Worm (Caenorhabditis elegans) whole organism, late embryonic: ENCODE measurements around the gene ZK84.4.

ENCODE experiments used
- C38D4.7 ChIP-seq: fragments of 200-800 bp; sonication (Bioruptor generic); optimal IDR thresholded peaks from 2 replicates; lab custom pipeline; 2018; ENCODE audit warnings: mild to moderate bottlenecking, missing genetic modification characterization, moderate library complexity, missing compliant biosample characterization
- F13H6.1 ChIP-seq: sonication (generic microtip); optimal IDR thresholded peaks from 2 replicates; lab custom pipeline; 2016; ENCODE audit warnings: missing genetic modification characterization, missing compliant biosample characterization
- K02D7.2 ChIP-seq: sonication (generic microtip); optimal IDR thresholded peaks from 2 replicates; lab custom pipeline; 2017; ENCODE audit warnings: mild to moderate bottlenecking, missing genetic modification characterization, missing compliant biosample characterization
- K09A11.1 ChIP-seq: sonication (generic microtip); optimal IDR thresholded peaks from 2 replicates; lab custom pipeline; 2017; ENCODE audit warnings: antibody characterized with exemption, mild to moderate bottlenecking, missing genetic modification characterization, missing compliant biosample characterization; ENCODE audit not compliant: insufficient read depth
- Y22D7AL.16 ChIP-seq: sonication (generic microtip); optimal IDR thresholded peaks from 2 replicates; lab custom pipeline; 2016; ENCODE audit warnings: missing genetic modification characterization, missing compliant biosample characterization
- ahr-1 ChIP-seq: sonication (generic microtip); optimal IDR thresholded peaks from 2 replicates; lab custom pipeline; 2016; ENCODE audit warnings: missing genetic modification characterization, missing compliant biosample characterization
- ceh-19 ChIP-seq: fragments of 200-800 bp; sonication (Bioruptor generic); optimal IDR thresholded peaks from 2 replicates; lab custom pipeline; 2018; ENCODE audit warnings: mild to moderate bottlenecking, missing genetic modification characterization, missing compliant biosample characterization
- ceh-22 ChIP-seq: sonication (generic microtip); optimal IDR thresholded peaks from 2 replicates; lab custom pipeline; 2017; ENCODE audit warnings: missing biosample characterization, missing genetic modification characterization
- ceh-34 ChIP-seq: sonication (generic microtip); optimal IDR thresholded peaks from 2 replicates; lab custom pipeline; 2016; ENCODE audit warnings: mild to moderate bottlenecking, missing genetic modification characterization, missing compliant biosample characterization
- ceh-48 ChIP-seq: sonication (generic microtip); optimal IDR thresholded peaks from 2 replicates; lab custom pipeline; 2016; ENCODE audit warnings: missing genetic modification characterization, inconsistent platforms, missing compliant biosample characterization
- che-1 ChIP-seq: sonication (generic microtip); optimal IDR thresholded peaks from 2 replicates; lab custom pipeline; 2016; ENCODE audit warnings: mild to moderate bottlenecking, missing genetic modification characterization, missing compliant biosample characterization
- dve-1 ChIP-seq: sonication (generic microtip); optimal IDR thresholded peaks from 2 replicates; lab custom pipeline; 2017; ENCODE audit warnings: antibody characterized with exemption, mild to moderate bottlenecking, missing genetic modification characterization, missing compliant biosample characterization
- elt-2 ChIP-seq: sonication (generic microtip); optimal IDR thresholded peaks from 2 replicates; lab custom pipeline; 2016; ENCODE audit warnings: missing genetic modification reagents, missing genetic modification characterization, missing compliant biosample characterization
- eyg-1 ChIP-seq: sonication (generic microtip); optimal IDR thresholded peaks from 2 replicates; lab custom pipeline; 2016; ENCODE audit warnings: missing genotype, missing genetic modification characterization, missing compliant biosample characterization
- fkh-10 ChIP-seq: fragments of 150-350 bp; optimal IDR thresholded peaks from 2 replicates; lab custom pipeline; 2014; ENCODE audit warnings: missing biosample characterization, missing genetic modification reagents, missing genetic modification characterization
- fkh-6 ChIP-seq: sonication (generic microtip); optimal IDR thresholded peaks from 2 replicates; lab custom pipeline; 2016; ENCODE audit warnings: missing genetic modification characterization, missing compliant biosample characterization
- gmeb-2 ChIP-seq: sonication (generic microtip); optimal IDR thresholded peaks from 2 replicates; lab custom pipeline; 2016; ENCODE audit warnings: missing genetic modification characterization, inconsistent platforms, missing compliant biosample characterization
- hlh-13 ChIP-seq: fragments of 200-800 bp; sonication (Bioruptor generic); optimal IDR thresholded peaks from 2 replicates; lab custom pipeline; 2018; ENCODE audit warnings: mild to moderate bottlenecking, missing genetic modification characterization, missing compliant biosample characterization
- hlh-6 ChIP-seq: sonication (generic microtip); optimal IDR thresholded peaks from 2 replicates; lab custom pipeline; 2016; ENCODE audit warnings: missing genotype, missing genetic modification characterization, missing compliant biosample characterization
- hlh-8 ChIP-seq: sonication (generic microtip); optimal IDR thresholded peaks from 2 replicates; lab custom pipeline; 2016; ENCODE audit warnings: missing genotype, missing genetic modification characterization, missing compliant biosample characterization
- nhr-11 ChIP-seq: fragments of 150-350 bp; optimal IDR thresholded peaks from 2 replicates; lab custom pipeline; 2014; ENCODE audit warnings: missing biosample characterization, missing genetic modification characterization
- odd-2 ChIP-seq: sonication (generic microtip); optimal IDR thresholded peaks from 2 replicates; lab custom pipeline; 2017; ENCODE audit warnings: antibody characterized with exemption, mild to moderate bottlenecking, missing genetic modification characterization, missing compliant biosample characterization
- pha-2 ChIP-seq: sonication (generic microtip); optimal IDR thresholded peaks from 2 replicates; lab custom pipeline; 2017; ENCODE audit warnings: mild to moderate bottlenecking, missing genetic modification characterization, missing compliant biosample characterization
- pqm-1 ChIP-seq: sonication (generic microtip); optimal IDR thresholded peaks from 2 replicates; lab custom pipeline; 2016; ENCODE audit warnings: missing genetic modification characterization, missing compliant biosample characterization
- ref-2 ChIP-seq: sonication (generic microtip); optimal IDR thresholded peaks from 2 replicates; lab custom pipeline; 2016; ENCODE audit warnings: missing genetic modification characterization, missing compliant biosample characterization
- rnt-1 ChIP-seq: sonication (generic microtip); optimal IDR thresholded peaks from 2 replicates; lab custom pipeline; 2016; ENCODE audit warnings: missing genetic modification characterization, missing compliant biosample characterization
- sdc-2 ChIP-seq: sonication (generic microtip); optimal IDR thresholded peaks from 2 replicates; lab custom pipeline; 2016; ENCODE audit warnings: missing genotype, missing genetic modification characterization, missing compliant biosample characterization
- syd-9 ChIP-seq: sonication (generic microtip); optimal IDR thresholded peaks from 2 replicates; lab custom pipeline; 2016; ENCODE audit warnings: mild to moderate bottlenecking, missing genetic modification characterization, moderate library complexity, missing compliant biosample characterization
- tbx-2 ChIP-seq: sonication (generic microtip); optimal IDR thresholded peaks from 2 replicates; lab custom pipeline; 2016; ENCODE audit warnings: missing genetic modification characterization, missing compliant biosample characterization
- tbx-7 ChIP-seq: sonication (generic microtip); optimal IDR thresholded peaks from 2 replicates; lab custom pipeline; 2016; ENCODE audit warnings: missing genotype, missing genetic modification characterization, missing compliant biosample characterization
- ttx-3 ChIP-seq: sonication (generic microtip); optimal IDR thresholded peaks from 2 replicates; lab custom pipeline; 2016; ENCODE audit warnings: missing genetic modification reagents, missing genetic modification characterization, missing compliant biosample characterization
- unc-3 ChIP-seq, 2 experiments: fragments of 200-800 bp in 1 of 2; sonication (Bioruptor generic) in 1 of 2; sonication (generic microtip) in 1 of 2; conservative IDR thresholded peaks in 1 of 2; optimal IDR thresholded peaks in 1 of 2; 2 replicates each; pipeline versions ENCODE4 v1.3.6 to Lab custom; 2016 to 2022; ENCODE audit warnings: missing compliant biosample characterization in 2 of 2, missing genetic modification characterization in 2 of 2, missing genetic modification reagents in 1 of 2
- unc-86 ChIP-seq: sonication (generic microtip); optimal IDR thresholded peaks from 2 replicates; lab custom pipeline; 2016; ENCODE audit warnings: missing genetic modification characterization, missing compliant biosample characterization
- ztf-16 ChIP-seq: sonication (generic microtip); optimal IDR thresholded peaks from 2 replicates; lab custom pipeline; 2017; ENCODE audit warnings: missing genetic modification characterization, missing compliant biosample characterization

Gene ZK84.4

DNA sequence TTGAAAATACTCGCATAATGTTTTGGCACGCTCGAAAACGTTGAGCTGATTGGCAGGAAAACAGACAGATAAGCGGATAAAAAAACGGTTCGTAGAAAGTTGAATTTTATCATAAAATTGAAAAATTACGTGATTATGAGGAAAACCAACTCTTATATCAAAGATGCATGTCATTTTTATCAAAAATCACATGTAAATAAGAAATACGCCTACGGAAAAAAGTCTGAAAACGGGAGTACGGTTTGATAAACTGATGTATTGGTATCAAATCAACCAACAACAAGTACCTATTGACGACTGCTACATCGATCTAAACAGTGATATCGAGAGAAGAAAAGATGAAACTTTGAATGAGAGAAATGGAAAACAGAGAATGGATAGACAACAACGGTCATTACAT is 16.9 kb upstream of the ZK84.4 start:
- no peak for TF ChIP-seq C38D4.7 (GFP tag; lab: Kevin White, UChicago)

ce11 chrII:6024879-6025278 is 16.1 kb upstream of the ZK84.4 start, which contains the start of gene R12C12.9:
R12C12.9 (minus strand) TSS chrII:6024979.
- TF ChIP-seq tbx-7 (tag; lab: Kevin White, UChicago) (no peak), unc-3 (GFP tag; conservative IDR thresholded peaks at IDR 0.05; lab: Robert Waterston, UW) (no peak), unc-3 (tag; optimal IDR thresholded peaks at IDR 0.05; lab: Kevin White, UChicago) (no peak), nhr-11 (no peak), dve-1 (tag; lab: Kevin White, UChicago) (no peak), F13H6.1 (tag; lab: Kevin White, UChicago) (no peak), ceh-19 (GFP tag; lab: Kevin White, UChicago) (no peak), ztf-16 (tag; lab: Kevin White, UChicago) (no peak), rnt-1 (tag; lab: Kevin White, UChicago) (no peak), ceh-22 (no peak), K02D7.2 (no peak), gmeb-2 (tag; lab: Kevin White, UChicago) (no peak), pha-2 (tag; lab: Kevin White, UChicago) (no peak), ref-2 (tag; lab: Kevin White, UChicago) (no peak), ahr-1 (tag; lab: Kevin White, UChicago) (no peak), fkh-6 (tag; lab: Kevin White, UChicago) (no peak), fkh-10 (GFP tag; lab: Kevin White, UChicago) (no peak), elt-2 (no peak)

DNA sequence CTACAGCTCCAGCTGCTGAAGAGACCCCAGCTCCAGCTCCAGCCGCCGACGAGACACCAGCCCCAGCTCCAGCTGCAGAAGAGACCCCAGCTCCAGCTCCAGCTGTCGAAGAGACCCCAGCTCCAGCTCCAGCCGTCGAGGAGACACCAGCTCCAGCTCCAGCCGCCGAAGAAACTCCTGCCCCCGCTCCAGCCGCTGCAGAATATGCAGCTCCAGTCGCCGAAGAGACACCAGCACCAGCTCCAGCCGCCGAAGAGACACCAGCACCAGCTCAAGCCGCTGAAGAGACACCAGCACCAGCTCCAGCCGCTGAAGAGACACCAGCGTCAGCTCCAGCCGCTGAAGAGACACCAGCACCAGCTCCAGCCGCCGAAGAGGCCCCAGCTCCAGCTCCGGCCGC is 13.8 kb upstream of the ZK84.4 start:
- TF ChIP-seq ceh-48 = no peak
- TF ChIP-seq che-1 (tag; lab: Kevin White, UChicago) = peak; percentile 2
- no peak for TF ChIP-seq ref-2 (tag; lab: Kevin White, UChicago)

DNA sequence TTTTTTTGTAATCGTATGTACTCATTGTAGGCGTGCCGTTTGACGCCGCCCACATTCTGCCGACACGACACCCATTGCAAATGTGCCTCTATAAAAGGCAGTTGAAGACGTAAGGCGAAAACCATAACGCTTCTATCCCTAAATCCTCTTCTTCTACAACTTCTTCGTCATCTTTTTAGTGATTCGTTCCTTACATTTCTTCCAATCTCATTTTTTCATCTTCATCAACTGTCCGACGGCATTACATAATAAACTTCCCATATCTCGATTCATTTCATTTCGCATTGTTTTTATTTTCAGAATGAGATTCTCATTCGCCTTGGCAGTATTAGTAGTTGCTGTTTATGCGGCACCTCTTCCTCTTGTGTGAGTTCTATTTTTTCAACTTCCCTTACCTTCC is 11.6 kb upstream of the ZK84.4 start, which contains the start of gene ZK84.1:
Gene ZK84.1 (plus strand): TSS at position 301 of the 400 bp plus-strand sequence.
- TF ChIP-seq hlh-6 (tag; lab: Kevin White, UChicago) (no peak), nhr-11 (no peak), sdc-2 (tag; lab: Kevin White, UChicago) (no peak), K02D7.2 (no peak), hlh-13 (no peak), odd-2 (no peak), ref-2 (tag; lab: Kevin White, UChicago) (no peak), ceh-34 (tag; lab: Kevin White, UChicago) (no peak), ttx-3 (tag; lab: Kevin White, UChicago) (no peak)
- TF ChIP-seq, all 69 proteins: peak for 0

- TF ChIP-seq Y22D7AL.16 (tag; lab: Kevin White, UChicago) (no peak), eyg-1 (no peak), syd-9 (tag; lab: Kevin White, UChicago) (no peak), pqm-1 (tag; lab: Kevin White, UChicago) (no peak), K09A11.1 (tag; lab: Kevin White, UChicago) (no peak), tbx-2 (tag; lab: Kevin White, UChicago) (no peak), unc-86 (tag; lab: Kevin White, UChicago) (no peak), ceh-22 (no peak), hlh-8 (tag; lab: Kevin White, UChicago) (no peak), elt-2 (no peak)
Measured at ce11 chrII:6016410-6016809, 7.6 kb upstream of the ZK84.4 start, which contains the start of gene ZK84.5. ZK84.5 (minus strand) TSS chrII:6016510.
